Worm (Caenorhabditis elegans) whole organism, L2 larva: ENCODE results near the gene C08H9.18.

Source experiments
- C34F6.9 ChIP-seq: fragments of 150-350 bp; optimal IDR thresholded peaks from 2 replicates; lab custom pipeline; 2014; ENCODE audit warnings: missing biosample characterization, missing genetic modification characterization
- F13H6.1 ChIP-seq: sonication (generic microtip); optimal IDR thresholded peaks from 2 replicates; lab custom pipeline; 2016; ENCODE audit warnings: missing genetic modification characterization, missing compliant biosample characterization
- Y55F3AM.14 ChIP-seq: fragments of 200-800 bp; sonication (Bioruptor generic); optimal IDR thresholded peaks from 2 replicates; lab custom pipeline; 2018; ENCODE audit warnings: mild to moderate bottlenecking, missing genetic modification characterization, missing compliant biosample characterization
- alr-1 ChIP-seq: fragments of 150-350 bp; optimal IDR thresholded peaks from 2 replicates; lab custom pipeline; 2014; ENCODE audit warnings: missing biosample characterization, missing genetic modification characterization
- blmp-1 ChIP-seq: sonication (generic microtip); optimal IDR thresholded peaks from 2 replicates; lab custom pipeline; 2017; ENCODE audit warnings: missing genetic modification characterization, mild to moderate bottlenecking, missing compliant biosample characterization, antibody characterized with exemption, moderate library complexity; ENCODE audit not compliant: insufficient read depth
- ceh-82 ChIP-seq: fragments of 150-350 bp; optimal IDR thresholded peaks from 2 replicates; lab custom pipeline; 2014; ENCODE audit warnings: missing biosample characterization, missing genetic modification characterization
- crh-2 ChIP-seq: sonication (generic microtip); optimal IDR thresholded peaks from 2 replicates; lab custom pipeline; 2017; ENCODE audit warnings: missing biosample characterization, missing genetic modification characterization
- dmd-4 ChIP-seq: sonication (generic microtip); optimal IDR thresholded peaks from 2 replicates; lab custom pipeline; 2017; ENCODE audit warnings: missing biosample characterization, missing genetic modification characterization
- egl-27 ChIP-seq: sonication (generic microtip); optimal IDR thresholded peaks from 3 replicates; lab custom pipeline; 2017; ENCODE audit warnings: missing biosample characterization, missing genetic modification reagents, missing genetic modification characterization
- elt-1 ChIP-seq: fragments of 150-350 bp; optimal IDR thresholded peaks from 2 replicates; lab custom pipeline; 2014; ENCODE audit warnings: missing biosample characterization, missing genetic modification characterization
- elt-3 ChIP-seq: sonication (generic microtip); optimal IDR thresholded peaks from 2 replicates; lab custom pipeline; 2017; ENCODE audit warnings: missing biosample characterization, missing genetic modification characterization
- gmeb-1 ChIP-seq: fragments of 150-350 bp; optimal IDR thresholded peaks from 2 replicates; lab custom pipeline; 2014; ENCODE audit warnings: missing biosample characterization, missing genetic modification characterization
- lin-11 ChIP-seq: fragments of 150-350 bp; sonication (generic microtip); optimal IDR thresholded peaks from 2 replicates; lab custom pipeline; 2014; ENCODE audit warnings: missing biosample characterization, missing genetic modification characterization, inconsistent platforms, mixed read lengths
- lsy-2 ChIP-seq, 2 experiments: fragments of 150-350 bp in 1 of 2; sonication (generic microtip) in 1 of 2; optimal IDR thresholded peaks; 2 replicates each; lab custom pipeline; 2014 to 2017; ENCODE audit warnings: missing biosample characterization in 2 of 2, missing genetic modification characterization in 2 of 2
- mab-5 ChIP-seq: fragments of 150-350 bp; optimal IDR thresholded peaks from 2 replicates; lab custom pipeline; 2014; ENCODE audit warnings: missing biosample characterization, missing genetic modification characterization
- mbf-1 ChIP-seq: sonication (generic microtip); optimal IDR thresholded peaks from 2 replicates; lab custom pipeline; 2017; ENCODE audit warnings: missing biosample characterization, missing genetic modification characterization
- mdl-1 ChIP-seq, 2 experiments: fragments of 150-350 bp in 1 of 2; sonication (generic microtip) in 1 of 2; optimal IDR thresholded peaks; 2 replicates each; lab custom pipeline; 2017; ENCODE audit warnings: missing biosample characterization in 2 of 2, missing genetic modification characterization in 2 of 2
- nhr-10 ChIP-seq: sonication (generic microtip); optimal IDR thresholded peaks from 2 replicates; lab custom pipeline; 2017; ENCODE audit warnings: missing biosample characterization, missing genetic modification characterization
- nhr-129 ChIP-seq: fragments of 150-350 bp; optimal IDR thresholded peaks from 2 replicates; lab custom pipeline; 2014; ENCODE audit warnings: missing biosample characterization, missing genetic modification characterization
- nhr-21 ChIP-seq: fragments of 150-350 bp; optimal IDR thresholded peaks from 2 replicates; lab custom pipeline; 2014; ENCODE audit warnings: missing biosample characterization, missing genetic modification characterization
- nhr-23 ChIP-seq: fragments of 150-350 bp; optimal IDR thresholded peaks from 2 replicates; lab custom pipeline; 2014; ENCODE audit warnings: missing biosample characterization, missing genetic modification reagents, missing genetic modification characterization
- nhr-25 ChIP-seq: fragments of 150-350 bp; sonication (generic microtip); optimal IDR thresholded peaks from 3 replicates; lab custom pipeline; 2014; ENCODE audit warnings: missing biosample characterization, missing genetic modification characterization
- nhr-6 ChIP-seq: fragments of 150-350 bp; optimal IDR thresholded peaks from 2 replicates; lab custom pipeline; 2014; ENCODE audit warnings: missing biosample characterization, missing genetic modification characterization
- nhr-77 ChIP-seq: fragments of 150-350 bp; optimal IDR thresholded peaks from 2 replicates; lab custom pipeline; 2014; ENCODE audit warnings: missing biosample characterization, missing genetic modification characterization
- peb-1 ChIP-seq: fragments of 150-350 bp; optimal IDR thresholded peaks from 2 replicates; lab custom pipeline; 2014; ENCODE audit warnings: missing biosample characterization, missing genetic modification characterization
- sma-3 ChIP-seq: sonication (generic microtip); optimal IDR thresholded peaks from 2 replicates; lab custom pipeline; 2016; ENCODE audit warnings: missing genetic modification reagents, missing genetic modification characterization, missing compliant biosample characterization
- unc-39 ChIP-seq: fragments of 150-350 bp; optimal IDR thresholded peaks from 2 replicates; lab custom pipeline; 2014; ENCODE audit warnings: missing biosample characterization, missing genetic modification characterization
- unc-55 ChIP-seq: fragments of 150-350 bp; sonication (generic microtip); optimal IDR thresholded peaks from 3 replicates; lab custom pipeline; 2014; ENCODE audit warnings: missing biosample characterization, missing genetic modification reagents, missing genetic modification characterization
- zag-1 ChIP-seq: fragments of 150-350 bp; optimal IDR thresholded peaks from 2 replicates; lab custom pipeline; 2014; ENCODE audit warnings: missing biosample characterization, missing genetic modification characterization
- ztf-1 ChIP-seq: fragments of 200-800 bp; sonication (Bioruptor generic); conservative IDR thresholded peaks from 2 replicates; pipeline ENCODE4 v1.3.6; 2022; ENCODE audit warnings: missing genetic modification characterization, missing compliant biosample characterization
- ztf-11 ChIP-seq: sonication (generic microtip); optimal IDR thresholded peaks from 2 replicates; lab custom pipeline; 2017; ENCODE audit warnings: missing biosample characterization, missing genetic modification characterization
- ztf-4 ChIP-seq: fragments of 150-350 bp; optimal IDR thresholded peaks from 2 replicates; lab custom pipeline; 2014; ENCODE audit warnings: missing biosample characterization, missing genetic modification characterization

C08H9.18 gene

DNA sequence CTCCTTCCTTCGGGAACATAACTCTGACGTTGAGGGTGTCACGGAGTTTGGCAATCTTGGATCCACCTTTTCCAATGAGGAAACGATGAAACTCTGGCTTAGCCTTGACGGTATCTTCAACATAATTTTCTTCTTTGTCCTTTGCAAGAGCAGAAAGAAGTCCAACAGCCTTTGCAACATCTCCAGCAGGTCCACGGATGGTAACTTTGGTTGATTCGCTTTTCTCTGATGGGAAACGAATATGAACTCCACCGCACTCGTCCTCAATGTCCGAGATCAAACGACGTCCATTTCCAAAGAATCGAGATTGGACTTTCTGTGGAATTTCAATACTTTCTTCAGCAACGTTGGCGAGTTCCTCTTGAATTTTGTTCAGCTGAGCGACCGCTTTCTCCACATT is 26.5 kb upstream of the C08H9.18 start:
- TF ChIP-seq elt-3 (no peak), mbf-1 (no peak), nhr-23 (tag; lab: Kevin White, UChicago) (no peak), blmp-1 (tag; lab: Kevin White, UChicago) (no peak), alr-1 (tag; lab: Kevin White, UChicago) (no peak), mab-5 (tag; lab: Kevin White, UChicago) (no peak), unc-39 (no peak), lsy-2 (tag; optimal IDR thresholded peaks at IDR 0.05; lab: Kevin White, UChicago) (no peak), C34F6.9 (tag; lab: Kevin White, UChicago) (no peak), nhr-25 (tag; lab: Kevin White, UChicago) (no peak), sma-3 (GFP tag; lab: Kevin White, UChicago) (no peak), F13H6.1 (tag; lab: Kevin White, UChicago) (no peak), lin-11 (tag; lab: Kevin White, UChicago) (no peak), egl-27 (tag; lab: Kevin White, UChicago) (no peak), ztf-4 (tag; lab: Kevin White, UChicago) (no peak), nhr-6 (no peak), nhr-10 (tag; lab: Kevin White, UChicago) (no peak), elt-1 (tag; lab: Kevin White, UChicago) (no peak)

DNA sequence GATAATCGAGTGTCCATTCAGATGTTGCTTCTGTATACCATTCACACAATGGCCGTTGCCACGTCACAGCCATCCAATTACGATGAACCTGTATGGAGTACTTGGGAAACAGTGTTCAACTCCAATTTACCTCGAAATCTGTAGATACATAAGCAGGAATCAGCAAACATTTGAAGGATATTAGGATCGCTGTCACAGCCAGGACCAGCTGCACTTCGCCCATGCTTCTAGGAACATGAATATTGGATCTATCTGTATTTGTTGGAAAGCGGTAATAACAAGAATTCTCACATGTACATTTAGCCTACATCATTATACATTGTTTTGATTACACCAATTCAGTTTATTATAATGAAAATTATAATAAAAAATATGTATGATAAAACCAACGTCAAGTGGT is 24.2 kb upstream of the C08H9.18 start, which contains the start of gene algn-8:
Gene algn-8 (minus strand): TSS at position 227 of the 400 bp plus-strand sequence.
- TF ChIP-seq sma-3 (GFP tag; lab: Kevin White, UChicago) (no peak), nhr-6 (no peak), crh-2 (tag; lab: Kevin White, UChicago) (no peak)

DNA sequence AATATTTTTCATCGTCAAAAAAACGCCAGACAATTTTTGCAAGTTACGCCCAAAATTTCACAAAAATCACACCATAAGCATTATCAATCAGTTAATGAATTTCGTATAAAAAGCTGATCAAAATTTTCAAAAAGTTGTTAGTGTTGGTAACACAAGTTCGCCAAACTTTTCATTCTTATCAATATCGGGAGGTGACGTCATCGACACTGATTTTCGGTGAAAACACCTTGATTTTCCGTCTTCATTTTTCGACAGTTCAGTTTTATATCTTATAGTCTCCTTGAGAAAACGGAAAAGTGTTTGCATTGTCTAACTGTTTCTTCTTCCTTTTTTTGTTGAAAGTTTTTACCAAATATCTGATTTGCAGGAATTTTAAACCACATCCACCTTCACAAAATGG is 18.8 kb upstream of the C08H9.18 start, which contains the start of gene C08H9.15:
Gene C08H9.15 (plus strand): TSS at position 368 of the 400 bp plus-strand sequence.
- TF ChIP-seq dmd-4 (tag; lab: Kevin White, UChicago) (no peak), nhr-21 (tag; lab: Kevin White, UChicago) (no peak), Y55F3AM.14 (no peak), nhr-25 (tag; lab: Kevin White, UChicago) (peak; percentile 31), peb-1 (tag; lab: Kevin White, UChicago) (no peak), sma-3 (GFP tag; lab: Kevin White, UChicago) (peak; percentile 64)

- TF ChIP-seq gmeb-1 (tag; lab: Kevin White, UChicago): no peak
- no peak for TF ChIP-seq blmp-1 (tag; lab: Kevin White, UChicago)
- no peak for TF ChIP-seq lin-11 (tag; lab: Kevin White, UChicago)
These were observed 17.8 kb upstream of the C08H9.18 start for ce11 chrII:9879815-9880214.

DNA sequence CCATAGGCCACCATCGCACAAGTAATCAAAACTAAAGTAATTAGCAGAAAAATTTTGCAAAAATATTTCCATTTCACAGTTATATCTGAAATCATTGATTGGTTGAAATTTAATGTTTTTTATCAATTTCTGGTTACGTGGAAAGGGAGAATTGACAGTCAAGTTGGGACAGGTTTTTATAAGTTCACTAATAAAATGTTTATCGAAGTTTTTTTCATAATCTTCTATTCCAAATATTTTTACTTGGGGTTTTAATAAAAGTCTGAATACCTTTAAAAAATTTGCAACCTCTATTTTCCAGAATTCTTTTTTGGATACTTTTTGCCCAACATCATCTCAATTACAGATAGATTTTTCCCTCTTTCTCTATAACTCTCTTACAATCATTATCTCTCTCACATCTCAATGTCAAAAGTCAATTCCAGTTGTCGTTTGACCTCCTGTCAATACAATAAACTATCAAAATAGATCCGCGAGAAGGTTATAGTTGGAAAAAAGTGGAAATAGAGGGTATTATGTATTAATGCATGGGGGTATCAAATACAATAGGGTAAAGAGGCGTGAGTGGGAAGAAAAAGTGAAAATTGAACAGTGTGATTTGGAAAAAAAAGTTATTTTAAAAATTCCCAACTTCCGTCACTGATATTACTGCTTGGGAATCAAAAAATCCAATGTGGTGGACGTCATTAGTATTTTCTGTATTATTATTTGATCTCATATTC is 12.6 kb upstream of the C08H9.18 start, which contains the start of the genes chil-2 and ctsa-3.2:
Gene chil-2 (minus strand): TSS at position 101 of the 722 bp plus-strand sequence.
Gene ctsa-3.2 (plus strand): TSS at position 672 of the 722 bp plus-strand sequence.
- TF ChIP-seq ztf-1 (GFP tag; lab: Robert Waterston, UW) (no peak), mdl-1 (tag; optimal IDR thresholded peaks at IDR 0.05; lab: Kevin White, UChicago) (no peak), Y55F3AM.14 (no peak), mab-5 (tag; lab: Kevin White, UChicago) (no peak), nhr-21 (tag; lab: Kevin White, UChicago) (no peak), nhr-10 (tag; lab: Kevin White, UChicago) (no peak), C34F6.9 (tag; lab: Kevin White, UChicago) (no peak), dmd-4 (tag; lab: Kevin White, UChicago) (no peak), nhr-129 (tag; lab: Kevin White, UChicago) (no peak), crh-2 (tag; lab: Kevin White, UChicago) (no peak), unc-55 (GFP tag; lab: Kevin White, UChicago) (no peak), elt-1 (tag; lab: Kevin White, UChicago) (no peak), nhr-77 (no peak), zag-1 (no peak), ceh-82 (tag; lab: Kevin White, UChicago) (no peak), unc-39 (no peak), ztf-11 (tag; lab: Kevin White, UChicago) (no peak), lin-11 (tag; lab: Kevin White, UChicago) (no peak)
